Worm (Caenorhabditis elegans) whole organism, midembryonic: ENCODE measurements around the gene eelo-2.

Experiments
- flt-1 ChIP-seq: fragments of 200-800 bp; sonication (Bioruptor generic); IDR thresholded peaks from 2 replicates; pipeline ENCODE4 v1.3.6; 2022; ENCODE audit warnings: missing genetic modification characterization, missing compliant biosample characterization
- klf-2 ChIP-seq: fragments of 200-800 bp; sonication (Bioruptor generic); conservative IDR thresholded peaks from 2 replicates; pipeline ENCODE4 v1.3.6; 2022; ENCODE audit warnings: missing genetic modification reagents, missing genetic modification characterization, missing compliant biosample characterization
- med-1 ChIP-seq: sonication (generic microtip); optimal IDR thresholded peaks from 2 replicates; lab custom pipeline; 2017; ENCODE audit warnings: missing genetic modification characterization, mild to moderate bottlenecking, missing compliant biosample characterization, antibody characterized with exemption, missing genetic modification reagents; ENCODE audit not compliant: insufficient read depth
- ref-1 ChIP-seq: fragments of 200-800 bp; sonication (Bioruptor generic); conservative IDR thresholded peaks from 2 replicates; pipeline ENCODE4 v1.3.6; 2022; ENCODE audit warnings: missing genetic modification reagents, missing genetic modification characterization, missing compliant biosample characterization
- tab-1 ChIP-seq: fragments of 200-800 bp; sonication (Bioruptor generic); IDR thresholded peaks from 2 replicates; pipeline ENCODE4 v1.3.6; 2022; ENCODE audit warnings: missing genetic modification characterization, missing compliant biosample characterization
- ztf-23 ChIP-seq: fragments of 200-800 bp; sonication (Bioruptor generic); IDR thresholded peaks from 2 replicates; pipeline ENCODE4 v1.3.6; 2022; ENCODE audit warnings: missing genetic modification reagents, missing genetic modification characterization, missing compliant biosample characterization

- TF ChIP-seq flt-1 (GFP tag; lab: Robert Waterston, UW), result no peak
- TF ChIP-seq ref-1 (GFP tag; lab: Robert Waterston, UW), result no peak
- no peak for TF ChIP-seq tab-1 (GFP tag; lab: Robert Waterston, UW)
- TF ChIP-seq klf-2 (GFP tag; lab: Robert Waterston, UW), result no peak
- TF ChIP-seq ztf-23 (GFP tag; lab: Robert Waterston, UW), result no peak
- TF ChIP-seq med-1 (GFP tag; lab: Kevin White, UChicago), result no peak
Observed at ce11 chrIV:17264714-17265113, 14.8 kb downstream of the eelo-2 start, which contains the start of gene F26D10.13.
